Worm (Caenorhabditis elegans): Measurements from ENCODE around the gene T16A9.5.
"Not testable (repeated sequence)": the region's sequence is repeated elsewhere in the genome, so short reads cannot be mapped to it uniquely, and the experiment has no call there.

Gene T16A9.5

DNA sequence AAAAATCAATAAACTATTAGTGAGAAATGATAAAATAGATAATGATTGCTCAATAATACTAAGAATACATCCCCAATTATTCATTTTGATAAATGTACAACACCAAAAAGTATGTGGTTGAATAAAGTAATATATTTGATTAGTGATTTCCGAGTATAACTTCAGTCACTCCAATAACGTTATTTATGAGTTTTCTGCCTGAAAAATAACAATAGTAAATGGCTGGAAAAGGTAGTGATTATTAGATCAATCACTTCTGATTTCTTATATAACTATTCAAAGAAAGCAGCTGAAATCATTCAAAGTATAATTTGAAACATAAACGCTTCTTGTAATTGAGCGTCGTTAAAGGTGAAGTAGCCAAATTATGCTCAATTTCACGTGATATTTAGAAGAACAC is 4.3 kb downstream of the T16A9.5 start, which contains the start of gene str-230:
TSS of gene str-230 (minus strand) at position 101 of the 400 bp plus-strand sequence.
- TF ChIP-seq ama-1 (optimal IDR thresholded peaks at IDR 0.05), result no peak
- TF ChIP-seq nhr-77 (tag; optimal IDR thresholded peaks at IDR 0.05), result no peak
- no peak for TF ChIP-seq daf-12 (tag; optimal IDR thresholded peaks at IDR 0.05)
- TF ChIP-seq ZK546.5 (tag; optimal IDR thresholded peaks at IDR 0.05), result no peak
- no peak for TF ChIP-seq aly-2 (tag; optimal IDR thresholded peaks at IDR 0.05)

DNA sequence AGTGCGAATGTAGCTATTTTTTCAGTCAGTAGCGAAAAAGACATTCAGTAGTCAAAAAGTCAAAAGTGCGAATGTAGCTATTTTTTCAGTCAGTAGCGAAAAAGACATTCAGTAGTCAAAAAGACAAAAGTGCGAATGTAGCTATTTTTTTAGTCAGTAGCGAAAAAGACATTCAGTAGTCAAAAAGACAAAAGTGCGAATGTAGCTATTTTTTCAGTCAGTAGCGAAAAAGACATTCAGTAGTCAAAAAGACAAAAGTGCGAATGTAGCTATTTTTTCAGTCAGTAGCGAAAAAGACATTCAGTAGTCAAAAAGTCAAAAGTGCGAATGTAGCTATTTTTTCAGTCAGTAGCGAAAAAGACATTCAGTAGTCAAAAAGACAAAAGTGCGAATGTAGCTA is 9.8 kb downstream of the T16A9.5 start, which contains the start of gene T16A9.3:
TSS of gene T16A9.3 (plus strand) at position 301 of the 400 bp plus-strand sequence.
- TF ChIP-seq nhr-25, tbx-2, nhr-12 (tag; optimal IDR thresholded peaks at IDR 0.05): not testable (repeated sequence)

DNA sequence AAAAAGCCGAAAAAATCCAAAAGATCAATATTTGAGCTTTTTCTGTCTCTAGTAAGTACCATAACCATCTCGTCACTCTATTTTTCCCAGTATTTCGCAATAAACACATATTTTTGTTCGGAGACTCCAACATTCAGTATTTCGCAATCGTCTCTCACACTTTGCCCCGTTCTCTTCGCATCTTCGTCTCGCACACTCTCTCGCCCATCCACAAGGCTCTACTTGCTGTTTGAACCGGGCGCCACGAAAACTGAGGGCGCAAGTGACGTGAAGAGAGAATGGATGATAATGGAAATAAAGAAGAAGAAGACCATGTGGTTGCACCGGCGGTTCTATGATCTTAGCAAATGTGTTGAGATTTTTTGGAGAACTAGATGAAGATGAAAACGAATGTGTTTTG is 14.9 kb downstream of the T16A9.5 start:
- peak; percentile 40 for TF ChIP-seq elt-1 (tag; optimal IDR thresholded peaks at IDR 0.05)
- peak; percentile 85 for TF ChIP-seq lsy-12 (tag; optimal IDR thresholded peaks at IDR 0.05)
- peak; percentile 92 for TF ChIP-seq skn-1 (tag; optimal IDR thresholded peaks at IDR 0.05)
- TF ChIP-seq fkh-10 (GFP tag; optimal IDR thresholded peaks at IDR 0.05), result peak; percentile 11
- TF ChIP-seq nhr-43 (tag; optimal IDR thresholded peaks at IDR 0.05; ENCODE audit: poor library complexity, severe bottlenecking), result peak; percentile 78
- TF ChIP-seq nhr-237 (tag; optimal IDR thresholded peaks at IDR 0.05), result no peak
- TF ChIP-seq ama-1 (optimal IDR thresholded peaks at IDR 0.05), result no peak
- no peak for TF ChIP-seq nhr-67 (tag; optimal IDR thresholded peaks at IDR 0.05)
- TF ChIP-seq nhr-11 (tag; optimal IDR thresholded peaks at IDR 0.05), result peak; percentile 91
- TF ChIP-seq daf-12 (tag; optimal IDR thresholded peaks at IDR 0.05), result no peak
- peak; percentile 96 for TF ChIP-seq pha-4 (tag; optimal IDR thresholded peaks at IDR 0.05)
- no peak for TF ChIP-seq ceh-9 (tag; optimal IDR thresholded peaks at IDR 0.05)
- TF ChIP-seq ztf-4 (tag; optimal IDR thresholded peaks at IDR 0.05), result peak; percentile 17
- no peak for TF ChIP-seq ceh-16 (tag; optimal IDR thresholded peaks at IDR 0.05)
- peak; percentile 87 for TF ChIP-seq ceh-28 (tag; optimal IDR thresholded peaks at IDR 0.05)
- TF ChIP-seq nhr-28 (tag; optimal IDR thresholded peaks at IDR 0.05), result no peak
- peak; percentile 67 for TF ChIP-seq snpc-4 (tag; optimal IDR thresholded peaks at IDR 0.05)
- TF ChIP-seq aly-2 (tag; optimal IDR thresholded peaks at IDR 0.05), result no peak
- TF ChIP-seq ceh-82 (tag; optimal IDR thresholded peaks at IDR 0.05), result peak; percentile 49
- TF ChIP-seq unc-62 (GFP tag; optimal IDR thresholded peaks at IDR 0.05), result peak; percentile 92
- peak in 1 of 2 experiments; percentile 27 for TF ChIP-seq eor-1 (tag; optimal IDR thresholded peaks at IDR 0.05)
- TF ChIP-seq nhr-25 (tag; optimal IDR thresholded peaks at IDR 0.05), result peak; percentile 91
- peak; percentile 67 for TF ChIP-seq tbx-2 (tag; optimal IDR thresholded peaks at IDR 0.05)
- TF ChIP-seq nhr-12 (tag; optimal IDR thresholded peaks at IDR 0.05), result no peak
- peak; percentile 58 for TF ChIP-seq mdl-1 (tag; optimal IDR thresholded peaks at IDR 0.05)
- TF ChIP-seq fkh-2 (tag; optimal IDR thresholded peaks at IDR 0.05), result peak; percentile 76
- TF ChIP-seq nhr-76 (tag; optimal IDR thresholded peaks at IDR 0.05), result no peak
- TF ChIP-seq zag-1 (tag; optimal IDR thresholded peaks at IDR 0.05), result no peak
- TF ChIP-seq nhr-23 (tag; optimal IDR thresholded peaks at IDR 0.05), result peak; percentile 82
- TF ChIP-seq R02D3.7 (tag; optimal IDR thresholded peaks at IDR 0.05), result peak; percentile 79
- peak; percentile 83 for TF ChIP-seq lin-15B (tag; optimal IDR thresholded peaks at IDR 0.05)
- TF ChIP-seq elt-2 (tag; optimal IDR thresholded peaks at IDR 0.05), result peak; percentile 85
- TF ChIP-seq mml-1 (tag; optimal IDR thresholded peaks at IDR 0.05), result no peak
- peak; percentile 83 for TF ChIP-seq sea-2 (GFP tag; optimal IDR thresholded peaks at IDR 0.05)
- TF ChIP-seq nhr-77 (tag; optimal IDR thresholded peaks at IDR 0.05), result no peak
- TF ChIP-seq hmg-11 (tag; optimal IDR thresholded peaks at IDR 0.05), result peak; percentile 83
- peak; percentile 95 for TF ChIP-seq lin-39 (tag; optimal IDR thresholded peaks at IDR 0.05)
- TF ChIP-seq egl-5 (tag; optimal IDR thresholded peaks at IDR 0.05), result peak; percentile 87
- peak; percentile 93 for TF ChIP-seq jun-1 (tag; optimal IDR thresholded peaks at IDR 0.05)
- TF ChIP-seq pqm-1 (tag; optimal IDR thresholded peaks at IDR 0.05), result peak; percentile 81
- peak; percentile 93 for TF ChIP-seq nfya-1 (tag; optimal IDR thresholded peaks at IDR 0.05; ENCODE audit: insufficient read depth)
- peak; percentile 11 for TF ChIP-seq egl-27 (tag; optimal IDR thresholded peaks at IDR 0.05)
- no peak for TF ChIP-seq fos-1 (tag; optimal IDR thresholded peaks at IDR 0.05)
- no peak for TF ChIP-seq ztf-11 (tag; optimal IDR thresholded peaks at IDR 0.05)
- peak in 2 of 3 experiments; percentile 81 to 84 for TF ChIP-seq elt-3 (tag; optimal IDR thresholded peaks at IDR 0.05)
- TF ChIP-seq ZK546.5 (tag; optimal IDR thresholded peaks at IDR 0.05), result no peak
- TF ChIP-seq unc-39 (tag; optimal IDR thresholded peaks at IDR 0.05), result no peak

Data from whole organism, L3 larva.